Fruit fly (Drosophila melanogaster) whole organism, adult: Measurements from ENCODE around the gene Mkp3.

ENCODE experiments used
- CG11617 ChIP-seq: fragments of 200-800 bp; sonication (Bioruptor generic); optimal IDR thresholded peaks from 2 replicates; lab custom pipeline; 2017; ENCODE audit warnings: mild to moderate bottlenecking, missing biosample characterization, missing genetic modification reagents, missing genetic modification characterization
- CG12768 ChIP-seq: fragments of 200-800 bp; sonication (Bioruptor generic); optimal IDR thresholded peaks from 2 replicates; lab custom pipeline; 2017; ENCODE audit warnings: missing biosample characterization, missing genetic modification characterization, mild to moderate bottlenecking, moderate library complexity, missing genetic modification reagents
- CG14711 ChIP-seq: fragments of 200-800 bp; sonication (Bioruptor generic); optimal IDR thresholded peaks from 2 replicates; lab custom pipeline; 2018; ENCODE audit warnings: missing biosample characterization, mild to moderate bottlenecking, missing genetic modification characterization, moderate library complexity
- CG1620 ChIP-seq: fragments of 200-800 bp; sonication (Bioruptor generic); optimal IDR thresholded peaks from 2 replicates; lab custom pipeline; 2016; ENCODE audit warnings: missing biosample characterization, missing genetic modification characterization
- CG33017 ChIP-seq: fragments of 200-800 bp; sonication (Bioruptor generic); optimal IDR thresholded peaks from 2 replicates; lab custom pipeline; 2018; ENCODE audit warnings: missing biosample characterization, mild to moderate bottlenecking, missing genetic modification characterization, moderate library complexity
- CG5204 ChIP-seq: fragments of 200-800 bp; sonication (Bioruptor generic); optimal IDR thresholded peaks from 2 replicates; lab custom pipeline; 2016; ENCODE audit warnings: missing biosample characterization, missing genetic modification characterization
- CG7045 ChIP-seq: fragments of 200-800 bp; sonication (Bioruptor generic); optimal IDR thresholded peaks from 2 replicates; lab custom pipeline; 2017; ENCODE audit warnings: missing biosample characterization, mild to moderate bottlenecking, missing genetic modification characterization
- CG7101 ChIP-seq: fragments of 200-800 bp; sonication (Bioruptor generic); optimal IDR thresholded peaks from 2 replicates; lab custom pipeline; 2018; ENCODE audit warnings: missing biosample characterization, mild to moderate bottlenecking, missing genetic modification characterization, moderate library complexity
- Clk ChIP-seq: fragments of 200-800 bp; sonication (Bioruptor generic); optimal IDR thresholded peaks from 2 replicates; lab custom pipeline; 2017; ENCODE audit warnings: missing biosample characterization, missing genetic modification characterization
- Crg-1 ChIP-seq: fragments of 200-800 bp; sonication (Bioruptor generic); optimal IDR thresholded peaks from 2 replicates; lab custom pipeline; 2016; ENCODE audit warnings: missing biosample characterization, missing genetic modification characterization
- Hr96 ChIP-seq: fragments of 200-800 bp; sonication (Bioruptor generic); optimal IDR thresholded peaks from 2 replicates; lab custom pipeline; 2016; ENCODE audit warnings: missing biosample characterization, missing genetic modification characterization
- Mnt ChIP-seq: fragments of 200-800 bp; sonication (Bioruptor generic); optimal IDR thresholded peaks from 2 replicates; lab custom pipeline; 2016; ENCODE audit warnings: missing biosample characterization, mild to moderate bottlenecking, missing genetic modification characterization
- bab1 ChIP-seq: fragments of 200-800 bp; sonication (Bioruptor generic); optimal IDR thresholded peaks from 3 replicates; lab custom pipeline; 2019; ENCODE audit warnings: missing biosample characterization, mild to moderate bottlenecking, missing genetic modification characterization, moderate library complexity
- cic ChIP-seq: fragments of 200-800 bp; sonication (Bioruptor generic); optimal IDR thresholded peaks from 2 replicates; lab custom pipeline; 2017; ENCODE audit warnings: missing biosample characterization, mild to moderate bottlenecking, missing genetic modification characterization, moderate library complexity
- cnc ChIP-seq, 2 experiments: fragments of >200 bp; optimal IDR thresholded peaks; 2 replicates each; lab custom pipeline; 2017
- kay ChIP-seq: fragments of 200-800 bp; sonication (Bioruptor generic); peaks from one replicate; lab custom pipeline; 2016; ENCODE audit warnings: missing biosample characterization, missing genetic modification characterization, borderline replicate concordance
- ovo ChIP-seq: fragments of 200-800 bp; sonication (Bioruptor generic); optimal IDR thresholded peaks from 2 replicates; lab custom pipeline; 2016; ENCODE audit warnings: missing biosample characterization, missing genetic modification characterization
- pad ChIP-seq: fragments of 200-800 bp; sonication (Bioruptor generic); optimal IDR thresholded peaks from 3 replicates; lab custom pipeline; 2017; ENCODE audit warnings: missing biosample characterization, missing genetic modification characterization, mild to moderate bottlenecking, moderate library complexity, missing genetic modification reagents
- tj ChIP-seq: fragments of 200-800 bp; sonication (Bioruptor generic); optimal IDR thresholded peaks from 3 replicates; lab custom pipeline; 2017; ENCODE audit warnings: missing biosample characterization, mild to moderate bottlenecking, missing genetic modification characterization, moderate library complexity
- toe ChIP-seq: fragments of 200-800 bp; sonication (Bioruptor generic); optimal IDR thresholded peaks from 2 replicates; lab custom pipeline; 2016; ENCODE audit warnings: missing biosample characterization, missing genetic modification characterization

Mkp3 gene

dm6 chr3L:19032676-19033075, 53.5 kb downstream of the Mkp3 start:
- no peak for TF ChIP-seq CG7045 (GFP tag; lab: Kevin White, UChicago)
- TF ChIP-seq CG5204 (GFP tag; lab: Kevin White, UChicago): no peak
- TF ChIP-seq CG12768 (GFP tag; lab: Kevin White, UChicago): no peak
- TF ChIP-seq Hr96 (GFP tag; lab: Kevin White, UChicago): no peak
- no peak for TF ChIP-seq bab1 (GFP tag; lab: Kevin White, UChicago)
- no peak for TF ChIP-seq CG7101 (tag; lab: Kevin White, UChicago)
- no peak for TF ChIP-seq ovo (GFP tag; lab: Kevin White, UChicago)
- no peak for TF ChIP-seq tj

dm6 chr3L:19031858-19032257, 54.4 kb downstream of the Mkp3 start:
- TF ChIP-seq ovo (GFP tag; lab: Kevin White, UChicago) (no peak), CG5204 (GFP tag; lab: Kevin White, UChicago) (no peak), CG7045 (GFP tag; lab: Kevin White, UChicago) (no peak), CG12768 (GFP tag; lab: Kevin White, UChicago) (no peak), cnc (optimal IDR thresholded peaks at IDR 0.05; lab: Kevin White, UChicago) (no peak), CG11617 (GFP tag; lab: Kevin White, UChicago) (no peak), Hr96 (GFP tag; lab: Kevin White, UChicago) (no peak), CG1620 (GFP tag; lab: Kevin White, UChicago) (no peak), Clk (no peak), pad (no peak)

- TF ChIP-seq CG11617 (GFP tag; lab: Kevin White, UChicago): no peak
- no peak for TF ChIP-seq cic (GFP tag; lab: Kevin White, UChicago)
- no peak for TF ChIP-seq CG7045 (GFP tag; lab: Kevin White, UChicago)
- no peak for TF ChIP-seq Mnt (GFP tag; lab: Kevin White, UChicago)
- TF ChIP-seq Hr96 (GFP tag; lab: Kevin White, UChicago): no peak
These were observed 59.1 kb downstream of the Mkp3 start for dm6 chr3L:19027172-19027571.

- TF ChIP-seq kay (GFP tag; lab: Kevin White, UChicago) (no peak), CG5204 (GFP tag; lab: Kevin White, UChicago) (no peak), cnc (optimal IDR thresholded peaks at IDR 0.05; lab: Kevin White, UChicago) (no peak), pad (no peak)
These were observed 61.4 kb downstream of the Mkp3 start for dm6 chr3L:19024800-19025199.

dm6 chr3L:19021701-19022100, 64.5 kb downstream of the Mkp3 start:
- TF ChIP-seq CG14711 (tag; lab: Kevin White, UChicago) (no peak), CG7101 (tag; lab: Kevin White, UChicago) (no peak), CG12768 (GFP tag; lab: Kevin White, UChicago) (no peak), pad (no peak), Crg-1 (GFP tag; lab: Kevin White, UChicago) (no peak), CG11617 (GFP tag; lab: Kevin White, UChicago) (no peak), toe (GFP tag; lab: Kevin White, UChicago) (no peak), tj (no peak), bab1 (GFP tag; lab: Kevin White, UChicago) (no peak), Clk (no peak), CG1620 (GFP tag; lab: Kevin White, UChicago) (no peak), Hr96 (GFP tag; lab: Kevin White, UChicago) (no peak), cic (GFP tag; lab: Kevin White, UChicago) (no peak)

dm6 chr3L:19020467-19020866, 65.8 kb downstream of the Mkp3 start:
- TF ChIP-seq tj (peak; percentile 78), cic (GFP tag; lab: Kevin White, UChicago) (no peak), CG7101 (tag; lab: Kevin White, UChicago) (no peak), CG7045 (GFP tag; lab: Kevin White, UChicago) (no peak), CG1620 (GFP tag; lab: Kevin White, UChicago) (no peak)

dm6 chr3L:19019308-19019749, 66.9 kb downstream of the Mkp3 start:
- TF ChIP-seq tj (no peak), bab1 (GFP tag; lab: Kevin White, UChicago) (no peak), CG7045 (GFP tag; lab: Kevin White, UChicago) (no peak), Hr96 (GFP tag; lab: Kevin White, UChicago) (no peak), CG33017 (tag; lab: Kevin White, UChicago) (no peak), ovo (GFP tag; lab: Kevin White, UChicago) (no peak), CG12768 (GFP tag; lab: Kevin White, UChicago) (no peak), Crg-1 (GFP tag; lab: Kevin White, UChicago) (no peak), CG14711 (tag; lab: Kevin White, UChicago) (no peak), CG5204 (GFP tag; lab: Kevin White, UChicago) (no peak)

dm6 chr3L:19018440-19018839, 67.8 kb downstream of the Mkp3 start:
- no peak for TF ChIP-seq cnc (optimal IDR thresholded peaks at IDR 0.05; lab: Kevin White, UChicago)
- TF ChIP-seq tj: peak; percentile 12
